Worm (Caenorhabditis elegans) whole organism, L2 larva: ENCODE data around the gene wah-1.

Source experiments
- C34F6.9 ChIP-seq: fragments of 150-350 bp; optimal IDR thresholded peaks from 2 replicates; lab custom pipeline; 2014; ENCODE audit warnings: missing biosample characterization, missing genetic modification characterization
- F13H6.1 ChIP-seq: sonication (generic microtip); optimal IDR thresholded peaks from 2 replicates; lab custom pipeline; 2016; ENCODE audit warnings: missing genetic modification characterization, missing compliant biosample characterization
- R02D3.7 ChIP-seq: fragments of 150-350 bp; optimal IDR thresholded peaks from 2 replicates; lab custom pipeline; 2014; ENCODE audit warnings: missing biosample characterization, missing genetic modification characterization
- Y55F3AM.14 ChIP-seq: fragments of 200-800 bp; sonication (Bioruptor generic); optimal IDR thresholded peaks from 2 replicates; lab custom pipeline; 2018; ENCODE audit warnings: mild to moderate bottlenecking, missing genetic modification characterization, missing compliant biosample characterization
- ZK546.5 ChIP-seq: sonication (generic microtip); optimal IDR thresholded peaks from 2 replicates; lab custom pipeline; 2017; ENCODE audit warnings: missing biosample characterization, missing genetic modification characterization
- aly-2 ChIP-seq: fragments of 150-350 bp; optimal IDR thresholded peaks from 2 replicates; lab custom pipeline; 2014; ENCODE audit warnings: missing biosample characterization, missing genetic modification characterization
- ama-1 ChIP-seq: fragments of 150-350 bp; optimal IDR thresholded peaks from 2 replicates; lab custom pipeline; 2018; ENCODE audit warnings: inconsistent platforms
- ceh-16 ChIP-seq: fragments of 150-350 bp; optimal IDR thresholded peaks from 2 replicates; lab custom pipeline; 2014; ENCODE audit warnings: missing biosample characterization, missing genetic modification characterization
- ceh-82 ChIP-seq: fragments of 150-350 bp; optimal IDR thresholded peaks from 2 replicates; lab custom pipeline; 2014; ENCODE audit warnings: missing biosample characterization, missing genetic modification characterization
- dmd-4 ChIP-seq: sonication (generic microtip); optimal IDR thresholded peaks from 2 replicates; lab custom pipeline; 2017; ENCODE audit warnings: missing biosample characterization, missing genetic modification characterization
- egl-27 ChIP-seq: sonication (generic microtip); optimal IDR thresholded peaks from 3 replicates; lab custom pipeline; 2017; ENCODE audit warnings: missing biosample characterization, missing genetic modification reagents, missing genetic modification characterization
- elt-3 ChIP-seq: sonication (generic microtip); optimal IDR thresholded peaks from 2 replicates; lab custom pipeline; 2017; ENCODE audit warnings: missing biosample characterization, missing genetic modification characterization
- fos-1 ChIP-seq: fragments of 150-350 bp; optimal IDR thresholded peaks from 2 replicates; lab custom pipeline; 2014; ENCODE audit warnings: missing biosample characterization, missing genetic modification characterization
- gmeb-1 ChIP-seq: fragments of 150-350 bp; optimal IDR thresholded peaks from 2 replicates; lab custom pipeline; 2014; ENCODE audit warnings: missing biosample characterization, missing genetic modification characterization
- lin-11 ChIP-seq: fragments of 150-350 bp; sonication (generic microtip); optimal IDR thresholded peaks from 2 replicates; lab custom pipeline; 2014; ENCODE audit warnings: missing biosample characterization, missing genetic modification characterization, inconsistent platforms, mixed read lengths
- lsy-2 ChIP-seq, 2 experiments: fragments of 150-350 bp in 1 of 2; sonication (generic microtip) in 1 of 2; optimal IDR thresholded peaks; 2 replicates each; lab custom pipeline; 2014 to 2017; ENCODE audit warnings: missing biosample characterization in 2 of 2, missing genetic modification characterization in 2 of 2
- mab-5 ChIP-seq: fragments of 150-350 bp; optimal IDR thresholded peaks from 2 replicates; lab custom pipeline; 2014; ENCODE audit warnings: missing biosample characterization, missing genetic modification characterization
- nhr-11 ChIP-seq: fragments of 150-350 bp; optimal IDR thresholded peaks from 2 replicates; lab custom pipeline; 2014; ENCODE audit warnings: missing biosample characterization, missing genetic modification characterization
- nhr-12 ChIP-seq: fragments of 150-350 bp; optimal IDR thresholded peaks from 2 replicates; lab custom pipeline; 2014; ENCODE audit warnings: missing biosample characterization, missing genetic modification characterization
- nhr-129 ChIP-seq: fragments of 150-350 bp; optimal IDR thresholded peaks from 2 replicates; lab custom pipeline; 2014; ENCODE audit warnings: missing biosample characterization, missing genetic modification characterization
- nhr-23 ChIP-seq: fragments of 150-350 bp; optimal IDR thresholded peaks from 2 replicates; lab custom pipeline; 2014; ENCODE audit warnings: missing biosample characterization, missing genetic modification reagents, missing genetic modification characterization
- nhr-237 ChIP-seq: fragments of 150-350 bp; optimal IDR thresholded peaks from 2 replicates; lab custom pipeline; 2014; ENCODE audit warnings: missing biosample characterization, missing genetic modification characterization
- nhr-6 ChIP-seq: fragments of 150-350 bp; optimal IDR thresholded peaks from 2 replicates; lab custom pipeline; 2014; ENCODE audit warnings: missing biosample characterization, missing genetic modification characterization
- nhr-77 ChIP-seq: fragments of 150-350 bp; optimal IDR thresholded peaks from 2 replicates; lab custom pipeline; 2014; ENCODE audit warnings: missing biosample characterization, missing genetic modification characterization
- peb-1 ChIP-seq: fragments of 150-350 bp; optimal IDR thresholded peaks from 2 replicates; lab custom pipeline; 2014; ENCODE audit warnings: missing biosample characterization, missing genetic modification characterization
- sem-4 ChIP-seq: fragments of 150-350 bp; optimal IDR thresholded peaks from 2 replicates; lab custom pipeline; 2014; ENCODE audit warnings: missing biosample characterization, missing genetic modification reagents, missing genetic modification characterization
- sma-3 ChIP-seq: sonication (generic microtip); optimal IDR thresholded peaks from 2 replicates; lab custom pipeline; 2016; ENCODE audit warnings: missing genetic modification reagents, missing genetic modification characterization, missing compliant biosample characterization
- unc-62 ChIP-seq: fragments of 150-350 bp; optimal IDR thresholded peaks from 2 replicates; lab custom pipeline; 2014; ENCODE audit warnings: missing biosample characterization, missing genetic modification reagents, missing genetic modification characterization
- ztf-4 ChIP-seq: fragments of 150-350 bp; optimal IDR thresholded peaks from 2 replicates; lab custom pipeline; 2014; ENCODE audit warnings: missing biosample characterization, missing genetic modification characterization

Gene wah-1

DNA sequence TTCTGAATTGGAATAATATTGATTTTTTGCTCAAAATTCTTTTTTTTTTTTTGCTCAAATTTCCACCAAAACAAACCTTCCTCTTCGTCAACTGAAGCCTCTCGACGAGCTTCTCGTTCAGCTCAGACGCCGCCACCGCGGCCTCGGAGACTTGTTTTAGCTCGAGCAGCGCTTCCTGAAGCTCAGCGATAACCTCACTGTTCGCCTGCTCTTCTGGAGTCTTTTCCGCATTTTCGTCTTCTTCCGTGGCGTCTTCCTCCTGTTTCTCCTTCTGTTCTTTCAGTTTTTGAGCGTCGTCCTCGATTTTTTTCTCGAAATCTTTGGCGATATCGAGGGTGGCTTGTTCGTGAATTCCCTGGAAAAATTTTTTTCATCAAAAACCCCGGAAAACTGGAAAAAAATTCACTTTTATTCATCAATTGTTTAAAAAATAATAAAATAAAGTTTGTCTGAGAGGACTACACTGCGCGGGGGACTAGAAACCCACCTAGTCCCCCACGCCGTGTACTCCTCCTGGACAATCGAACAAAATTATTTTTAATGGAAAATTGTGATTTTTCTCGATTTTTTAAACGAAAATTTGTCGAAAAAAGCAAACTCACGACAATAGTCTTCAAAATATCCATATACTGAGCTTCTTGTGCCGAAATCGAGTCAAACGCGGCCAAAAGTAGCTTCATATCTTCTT, 43.8 kb upstream of the wah-1 start (continued):
- peak; percentile 9 for TF ChIP-seq ZK546.5 (tag; lab: Kevin White, UChicago)

DNA sequence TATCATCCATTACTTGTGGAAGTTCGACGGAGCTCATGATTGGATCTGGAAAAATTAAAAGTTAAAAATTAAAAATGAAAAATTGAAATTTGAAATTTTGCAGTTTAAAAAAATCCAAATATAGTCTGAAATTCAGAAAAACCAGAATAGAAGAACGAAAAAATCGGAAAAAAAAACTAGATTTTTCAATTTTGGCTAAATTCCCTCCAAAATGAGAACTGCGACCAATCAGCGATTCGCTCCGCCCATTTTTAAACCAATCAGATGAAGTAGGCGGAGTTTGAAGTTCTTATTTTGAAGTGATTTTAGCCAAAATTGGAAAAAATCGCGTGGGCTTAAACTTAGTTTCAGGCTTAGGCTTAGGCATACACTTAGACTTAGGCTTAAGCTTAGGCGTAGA, 43.0 kb upstream of the wah-1 start, which contains the start of gene Y56A3A.7:
Gene Y56A3A.7 (minus strand): TSS at position 47 of the 400 bp plus-strand sequence.
- TF ChIP-seq unc-62 (GFP tag; lab: Kevin White, UChicago) (no peak), sma-3 (GFP tag; lab: Kevin White, UChicago) (no peak), peb-1 (tag; lab: Kevin White, UChicago) (no peak), fos-1 (tag; lab: Kevin White, UChicago) (no peak), ceh-82 (no peak), ama-1 (lab: Kevin White, UChicago) (no peak)

ce11 chrIII:11947527-11947926, 42.4 kb upstream of the wah-1 start:
- TF ChIP-seq ama-1 (lab: Kevin White, UChicago) (no peak), lsy-2 (tag; optimal IDR thresholded peaks at IDR 0.05; lab: Kevin White, UChicago) (no peak), nhr-129 (tag; lab: Kevin White, UChicago) (peak; percentile 52), Y55F3AM.14 (GFP tag; lab: Kevin White, UChicago) (no peak), F13H6.1 (tag; lab: Kevin White, UChicago) (no peak), elt-3 (tag; lab: Kevin White, UChicago) (no peak), fos-1 (tag; lab: Kevin White, UChicago) (peak; percentile 97)

- TF ChIP-seq nhr-23 (tag; lab: Kevin White, UChicago): no peak
- no peak for TF ChIP-seq C34F6.9 (tag; lab: Kevin White, UChicago)
- no peak for TF ChIP-seq lsy-2 (tag; optimal IDR thresholded peaks at IDR 0.05; lab: Kevin White, UChicago)
- no peak for TF ChIP-seq gmeb-1 (tag; lab: Kevin White, UChicago)
- TF ChIP-seq fos-1 (tag; lab: Kevin White, UChicago): peak; percentile 73
- no peak for TF ChIP-seq nhr-11 (tag; lab: Kevin White, UChicago)
- no peak for TF ChIP-seq R02D3.7 (tag; lab: Kevin White, UChicago)
- TF ChIP-seq ceh-16 (tag; lab: Kevin White, UChicago): no peak
Measured at ce11 chrIII:11948437-11948836, 41.5 kb upstream of the wah-1 start.

DNA sequence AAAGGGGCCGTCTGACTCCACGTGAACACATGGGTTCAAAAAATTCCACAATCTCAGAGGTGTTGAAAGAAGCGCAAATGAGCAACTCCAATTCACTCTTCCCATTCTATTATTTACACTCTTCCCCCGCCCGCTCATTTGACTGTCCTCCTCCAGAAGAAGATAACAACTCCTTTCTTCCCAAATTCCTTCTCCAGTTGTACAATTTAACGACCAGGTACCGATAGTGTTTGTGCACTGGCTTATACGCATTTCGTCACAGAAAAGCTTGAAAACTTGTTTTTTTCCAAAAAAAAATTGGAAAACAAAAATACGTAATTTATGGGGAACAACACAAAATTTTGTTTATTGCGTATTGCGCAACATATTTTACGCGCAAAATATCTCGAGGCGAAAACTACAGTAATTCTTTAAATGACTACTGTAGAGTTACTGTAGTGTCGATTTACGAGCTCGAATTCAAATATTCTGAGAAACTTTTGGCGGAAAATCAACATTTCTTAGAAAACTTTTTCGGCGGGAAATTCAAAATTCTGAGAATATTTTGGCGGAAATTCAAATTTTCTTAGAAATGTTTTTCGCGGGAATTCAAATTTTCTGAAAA, 40.6 kb upstream of the wah-1 start:
- no peak for TF ChIP-seq nhr-23 (tag; lab: Kevin White, UChicago)
- peak; percentile 56 for TF ChIP-seq fos-1 (tag; lab: Kevin White, UChicago)
- TF ChIP-seq, all 48 proteins: peak for 1

DNA sequence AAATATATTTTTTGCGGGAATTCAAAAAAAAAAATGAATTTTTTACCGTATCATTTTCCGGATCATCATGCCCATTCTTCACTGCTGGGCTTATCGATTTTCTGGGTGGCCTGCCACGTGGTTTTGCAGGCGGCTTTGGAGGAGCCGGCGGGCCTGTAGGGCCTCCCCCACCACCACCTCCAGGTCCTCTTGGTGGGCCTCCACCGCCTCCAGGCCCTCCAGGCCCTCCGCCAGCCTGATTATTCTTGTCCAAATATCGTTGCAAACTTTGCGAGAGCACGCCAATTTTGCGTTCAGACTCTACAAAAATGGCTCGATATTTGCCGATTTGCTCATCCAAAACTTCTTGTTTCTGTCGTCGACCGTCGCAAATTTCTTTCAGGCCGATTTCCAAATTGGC, 38.9 kb upstream of the wah-1 start:
- TF ChIP-seq F13H6.1 (tag; lab: Kevin White, UChicago) (no peak), nhr-12 (tag; lab: Kevin White, UChicago) (no peak), nhr-237 (tag; lab: Kevin White, UChicago) (no peak), elt-3 (tag; lab: Kevin White, UChicago) (no peak)

DNA sequence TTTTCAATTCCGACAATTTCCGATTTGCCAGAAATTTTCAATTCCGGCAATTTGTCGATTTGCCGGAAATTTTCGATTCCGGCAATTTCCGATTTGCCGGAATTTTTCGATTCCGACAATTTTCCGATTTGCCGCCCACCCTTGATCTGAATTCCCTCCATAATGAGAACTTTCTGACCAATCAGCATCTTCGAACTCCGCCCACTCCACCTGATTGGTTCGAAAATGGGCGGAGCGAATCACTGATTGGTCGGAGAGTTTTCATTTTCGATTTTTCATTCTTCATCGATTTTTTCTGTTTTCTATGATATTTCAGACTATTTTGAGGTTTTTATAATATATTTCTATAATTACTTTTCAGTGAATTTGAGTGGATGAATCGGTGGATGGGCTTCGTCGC, 35.8 kb upstream of the wah-1 start:
- no peak for TF ChIP-seq sem-4
- no peak for TF ChIP-seq ztf-4 (tag; lab: Kevin White, UChicago)
- TF ChIP-seq sma-3 (GFP tag; lab: Kevin White, UChicago): no peak
- no peak for TF ChIP-seq dmd-4 (tag; lab: Kevin White, UChicago)
- no peak for TF ChIP-seq egl-27 (tag; lab: Kevin White, UChicago)
- TF ChIP-seq aly-2 (tag; lab: Kevin White, UChicago): no peak
- no peak for TF ChIP-seq nhr-77
- no peak for TF ChIP-seq lin-11 (tag; lab: Kevin White, UChicago)
- no peak for TF ChIP-seq nhr-6 (tag; lab: Kevin White, UChicago)
- no peak for TF ChIP-seq unc-62 (GFP tag; lab: Kevin White, UChicago)
- TF ChIP-seq mab-5: no peak
